Worm (Caenorhabditis elegans) whole organism, mixed stage, embryonic: Measurements from ENCODE around the gene Y66H1A.8.

ENCODE experiments used
- ces-1 ChIP-seq: fragments of 150-350 bp; optimal IDR thresholded peaks from 2 replicates; lab custom pipeline; 2014; ENCODE audit warnings: missing biosample characterization, missing genetic modification reagents, missing genetic modification characterization
- drap-1 ChIP-seq: fragments of 200-800 bp; sonication (Bioruptor generic); optimal IDR thresholded peaks from 3 replicates; lab custom pipeline; 2018; ENCODE audit warnings: mild to moderate bottlenecking, missing genetic modification characterization, missing compliant biosample characterization
- elt-1 ChIP-seq: sonication (generic microtip); optimal IDR thresholded peaks from 2 replicates; lab custom pipeline; 2017; ENCODE audit warnings: missing genetic modification characterization, mild to moderate bottlenecking, missing compliant biosample characterization, antibody characterized with exemption, moderate library complexity, borderline replicate concordance; ENCODE audit not compliant: insufficient read depth
- elt-3 ChIP-seq: fragments of 150-350 bp; optimal IDR thresholded peaks from 2 replicates; lab custom pipeline; 2014; ENCODE audit warnings: missing biosample characterization, missing genetic modification characterization
- mep-1 ChIP-seq: fragments of 150-350 bp; optimal IDR thresholded peaks from 2 replicates; lab custom pipeline; 2017; ENCODE audit warnings: missing biosample characterization, missing genetic modification reagents, missing genetic modification characterization, inconsistent platforms
- nhr-12 ChIP-seq: fragments of 150-350 bp; optimal IDR thresholded peaks from 2 replicates; lab custom pipeline; 2014; ENCODE audit warnings: missing biosample characterization, missing genetic modification characterization
- nhr-76 ChIP-seq: sonication (generic microtip); optimal IDR thresholded peaks from 2 replicates; lab custom pipeline; 2017; ENCODE audit warnings: missing biosample characterization, missing genetic modification characterization
- unc-62 ChIP-seq: fragments of 150-350 bp; optimal IDR thresholded peaks from 2 replicates; lab custom pipeline; 2014; ENCODE audit warnings: missing biosample characterization, missing genetic modification reagents, missing genetic modification characterization
- zip-8 ChIP-seq: fragments of 150-350 bp; optimal IDR thresholded peaks from 2 replicates; lab custom pipeline; 2014; ENCODE audit warnings: missing biosample characterization, missing genetic modification characterization
- ztf-11 ChIP-seq: fragments of 150-350 bp; optimal IDR thresholded peaks from 2 replicates; lab custom pipeline; 2014; ENCODE audit warnings: missing biosample characterization, missing genetic modification characterization

- no peak for TF ChIP-seq nhr-12
- TF ChIP-seq zip-8 (tag; lab: Kevin White, UChicago): no peak
- TF ChIP-seq mep-1 (tag; lab: Kevin White, UChicago): no peak
- no peak for TF ChIP-seq unc-62
- TF ChIP-seq ztf-11 (tag; lab: Kevin White, UChicago): no peak
- TF ChIP-seq drap-1 (GFP tag; lab: Kevin White, UChicago): no peak
- TF ChIP-seq elt-1: no peak
- no peak for TF ChIP-seq ces-1 (GFP tag; lab: Kevin White, UChicago)
- TF ChIP-seq elt-3: no peak
- no peak for TF ChIP-seq nhr-76 (tag; lab: Kevin White, UChicago)
These were observed 49.8 kb upstream of the Y66H1A.8 start for ce11 chrIV:504495-504894.
